Worm (Caenorhabditis elegans) whole organism, young adult: ENCODE results near the gene ZK418.6.
A peak's percentile ranks its signal among the peaks of the same experiment; 100 is the strongest.

Experiments used
- B0261.1 ChIP-seq: sonication (generic microtip); optimal IDR thresholded peaks from 2 replicates; lab custom pipeline; 2016; ENCODE audit warnings: mild to moderate bottlenecking, missing genetic modification characterization, moderate library complexity, missing compliant biosample characterization
- D2030.7 ChIP-seq: fragments of 200-800 bp; sonication (Bioruptor generic); IDR thresholded peaks from 2 replicates; pipeline ENCODE4 v1.3.6; 2022; ENCODE audit warnings: missing genetic modification reagents, missing genetic modification characterization, missing compliant biosample characterization
- F22D6.2 ChIP-seq: sonication (generic microtip); optimal IDR thresholded peaks from 2 replicates; lab custom pipeline; 2016; ENCODE audit warnings: mild to moderate bottlenecking, missing genetic modification characterization, missing compliant biosample characterization
- F23B12.7 ChIP-seq: sonication (generic microtip); optimal IDR thresholded peaks from 2 replicates; lab custom pipeline; 2017; ENCODE audit warnings: missing genetic modification characterization, mild to moderate bottlenecking, missing compliant biosample characterization, antibody characterized with exemption, moderate library complexity; ENCODE audit not compliant: insufficient read depth
- F33H1.4 ChIP-seq: fragments of 200-800 bp; sonication (Bioruptor generic); IDR thresholded peaks from 2 replicates; pipeline ENCODE4 v1.3.6; 2022; ENCODE audit warnings: missing genetic modification reagents, missing genetic modification characterization, missing compliant biosample characterization
- F37B4.10 ChIP-seq: fragments of 200-800 bp; sonication (Bioruptor generic); IDR thresholded peaks from 2 replicates; pipeline ENCODE4 v1.3.6; 2022; ENCODE audit warnings: missing genetic modification characterization, missing compliant biosample characterization
- F57C9.4 ChIP-seq: sonication (generic microtip); optimal IDR thresholded peaks from 2 replicates; lab custom pipeline; 2017; ENCODE audit warnings: mild to moderate bottlenecking, missing genetic modification characterization, missing compliant biosample characterization
- K12H6.12 ChIP-seq: fragments of 200-800 bp; sonication (Bioruptor generic); optimal IDR thresholded peaks from 2 replicates; lab custom pipeline; 2018; ENCODE audit warnings: mild to moderate bottlenecking, missing genetic modification characterization, missing compliant biosample characterization
- T07F8.4 ChIP-seq: sonication (generic microtip); optimal IDR thresholded peaks from 2 replicates; lab custom pipeline; 2016; ENCODE audit warnings: mild to moderate bottlenecking, missing genetic modification characterization, moderate library complexity, missing compliant biosample characterization
- T26A5.8 ChIP-seq: sonication (generic microtip); optimal IDR thresholded peaks from 2 replicates; lab custom pipeline; 2016; ENCODE audit warnings: missing genetic modification characterization, missing compliant biosample characterization
- Y56A3A.18 ChIP-seq: fragments of 200-800 bp; sonication (Bioruptor generic); IDR thresholded peaks from 2 replicates; pipeline ENCODE4 v1.3.6; 2022; ENCODE audit warnings: missing genetic modification reagents, missing genetic modification characterization, missing compliant biosample characterization
- Y67H2A.10 ChIP-seq: fragments of 200-800 bp; sonication (Bioruptor generic); conservative IDR thresholded peaks from 2 replicates; pipeline ENCODE4 v1.3.6; 2022; ENCODE audit warnings: missing genetic modification reagents, missing genetic modification characterization, missing compliant biosample characterization
- ZK185.1 ChIP-seq: sonication (generic microtip); optimal IDR thresholded peaks from 2 replicates; lab custom pipeline; 2016; ENCODE audit warnings: mild to moderate bottlenecking, missing genetic modification characterization, missing compliant biosample characterization; ENCODE audit not compliant: poor library complexity, severe bottlenecking
- akir-1 ChIP-seq: fragments of 200-800 bp; sonication (Bioruptor generic); optimal IDR thresholded peaks from 2 replicates; lab custom pipeline; 2018; ENCODE audit warnings: mild to moderate bottlenecking, missing genetic modification characterization, moderate library complexity, missing compliant biosample characterization
- ccch-3 ChIP-seq: fragments of 200-800 bp; sonication (Bioruptor generic); optimal IDR thresholded peaks from 2 replicates; lab custom pipeline; 2018; ENCODE audit warnings: mild to moderate bottlenecking, missing genetic modification characterization, missing compliant biosample characterization
- cebp-1 ChIP-seq, 2 experiments: fragments of 200-800 bp in 1 of 2; sonication (Bioruptor generic) in 1 of 2; sonication (generic microtip) in 1 of 2; IDR thresholded peaks in 1 of 2; optimal IDR thresholded peaks in 1 of 2; 2 replicates each; pipeline versions ENCODE4 v1.3.6 to Lab custom; 2017 to 2022; ENCODE audit warnings: missing compliant biosample characterization in 2 of 2, missing genetic modification characterization in 2 of 2, mild to moderate bottlenecking in 1 of 2, missing genetic modification reagents in 1 of 2, moderate library complexity in 1 of 2
- ceh-79 ChIP-seq: sonication (generic microtip); optimal IDR thresholded peaks from 2 replicates; lab custom pipeline; 2017; ENCODE audit warnings: mild to moderate bottlenecking, missing genetic modification characterization, missing compliant biosample characterization
- dpl-1 ChIP-seq: fragments of 150-350 bp; optimal IDR thresholded peaks from 2 replicates; lab custom pipeline; 2014; ENCODE audit warnings: missing biosample characterization, missing genetic modification reagents, missing genetic modification characterization
- egl-18 ChIP-seq: fragments of 200-800 bp; sonication (Bioruptor generic); IDR thresholded peaks from 2 replicates; pipeline ENCODE4 v1.3.6; 2022; ENCODE audit warnings: missing genetic modification reagents, missing genetic modification characterization, missing compliant biosample characterization
- ekl-4 ChIP-seq: fragments of 200-800 bp; sonication (Bioruptor generic); IDR thresholded peaks from 2 replicates; pipeline ENCODE4 v1.3.6; 2022; ENCODE audit warnings: missing genetic modification reagents, missing genetic modification characterization, missing compliant biosample characterization
- fkh-3 ChIP-seq: sonication (generic microtip); optimal IDR thresholded peaks from 2 replicates; lab custom pipeline; 2016; ENCODE audit warnings: mild to moderate bottlenecking, missing genetic modification characterization, missing compliant biosample characterization
- him-1 ChIP-seq: sonication (generic microtip); optimal IDR thresholded peaks from 2 replicates; lab custom pipeline; 2016; ENCODE audit warnings: missing genotype, missing genetic modification reagents, missing genetic modification characterization, missing compliant biosample characterization
- hlh-12 ChIP-seq: sonication (generic microtip); optimal IDR thresholded peaks from 2 replicates; lab custom pipeline; 2016; ENCODE audit warnings: missing genetic modification characterization, missing compliant biosample characterization
- hmg-1.2 ChIP-seq: fragments of 200-800 bp; sonication (Bioruptor generic); IDR thresholded peaks from 2 replicates; pipeline ENCODE4 v1.3.6; 2022; ENCODE audit warnings: missing genetic modification reagents, missing genetic modification characterization, missing compliant biosample characterization
- let-526 ChIP-seq: fragments of 200-800 bp; sonication (Bioruptor generic); IDR thresholded peaks from 2 replicates; pipeline ENCODE4 v1.3.6; 2022; ENCODE audit warnings: missing genetic modification reagents, missing genetic modification characterization, missing compliant biosample characterization
- lin-54 ChIP-seq: fragments of 200-800 bp; sonication (Bioruptor generic); optimal IDR thresholded peaks from 2 replicates; lab custom pipeline; 2018; ENCODE audit warnings: mild to moderate bottlenecking, missing genetic modification characterization, missing compliant biosample characterization
- lsl-1 ChIP-seq: fragments of 200-800 bp; sonication (Bioruptor generic); optimal IDR thresholded peaks from 2 replicates; lab custom pipeline; 2018; ENCODE audit warnings: mild to moderate bottlenecking, missing genetic modification characterization, moderate library complexity, missing compliant biosample characterization
- madf-8 ChIP-seq: fragments of 200-800 bp; sonication (Bioruptor generic); conservative IDR thresholded peaks from 2 replicates; pipeline ENCODE4 v1.3.6; 2022; ENCODE audit warnings: missing genetic modification reagents, missing genetic modification characterization, missing compliant biosample characterization
- mcd-1 ChIP-seq: fragments of 200-800 bp; sonication (Bioruptor generic); IDR thresholded peaks from 2 replicates; pipeline ENCODE4 v1.3.6; 2022; ENCODE audit warnings: missing genetic modification reagents, missing genetic modification characterization, missing compliant biosample characterization
- mes-4 ChIP-seq: sonication (generic microtip); optimal IDR thresholded peaks from 2 replicates; lab custom pipeline; 2016; ENCODE audit warnings: missing genotype, missing genetic modification characterization, missing compliant biosample characterization
- nfya-2 ChIP-seq: fragments of 200-800 bp; sonication (Bioruptor generic); IDR thresholded peaks from 2 replicates; pipeline ENCODE4 v1.3.6; 2022; ENCODE audit warnings: missing genetic modification reagents, missing genetic modification characterization, missing compliant biosample characterization
- nfyb-1 ChIP-seq: fragments of 200-800 bp; sonication (Bioruptor generic); IDR thresholded peaks from 2 replicates; pipeline ENCODE4 v1.3.6; 2022; ENCODE audit warnings: missing genetic modification reagents, missing genetic modification characterization, missing compliant biosample characterization
- nhr-120 ChIP-seq: fragments of 200-800 bp; sonication (Bioruptor generic); IDR thresholded peaks from 2 replicates; pipeline ENCODE4 v1.3.6; 2022; ENCODE audit warnings: missing genetic modification characterization, missing compliant biosample characterization
- nhr-179 ChIP-seq: sonication (generic microtip); optimal IDR thresholded peaks from 2 replicates; lab custom pipeline; 2016; ENCODE audit warnings: mild to moderate bottlenecking, missing genetic modification characterization, missing compliant biosample characterization
- nhr-27 ChIP-seq: fragments of 200-800 bp; sonication (Bioruptor generic); optimal IDR thresholded peaks from 2 replicates; lab custom pipeline; 2018; ENCODE audit warnings: mild to moderate bottlenecking, missing genetic modification characterization, moderate library complexity, missing compliant biosample characterization
- nhr-80 ChIP-seq: sonication (generic microtip); optimal IDR thresholded peaks from 2 replicates; lab custom pipeline; 2016; ENCODE audit warnings: missing genetic modification characterization, missing compliant biosample characterization
- nhr-90 ChIP-seq: sonication (generic microtip); optimal IDR thresholded peaks from 2 replicates; lab custom pipeline; 2016; ENCODE audit warnings: missing genotype, mild to moderate bottlenecking, missing genetic modification characterization, missing compliant biosample characterization
- snpc-1.3 ChIP-seq: sonication (generic microtip); optimal IDR thresholded peaks from 2 replicates; lab custom pipeline; 2017; ENCODE audit warnings: missing genetic modification characterization, mild to moderate bottlenecking, missing compliant biosample characterization, antibody characterized with exemption, moderate library complexity, missing genotype, missing genetic modification reagents; ENCODE audit not compliant: insufficient read depth
- snpc-3.4 ChIP-seq: sonication (generic microtip); optimal IDR thresholded peaks from 2 replicates; lab custom pipeline; 2017; ENCODE audit warnings: missing genetic modification characterization, mild to moderate bottlenecking, missing compliant biosample characterization, antibody characterized with exemption, moderate library complexity, missing genotype, missing genetic modification reagents
- snpc-4 ChIP-seq, 5 experiments: fragments of 150-350 bp in 1 of 5; sonication (generic microtip) in 4 of 5; optimal IDR thresholded peaks; 2 replicates each; lab custom pipeline; 2014 to 2018; ENCODE audit warnings: missing genetic modification characterization in 5 of 5, missing biosample characterization in 3 of 5, antibody characterized with exemption in 2 of 5, mild to moderate bottlenecking in 2 of 5, missing compliant biosample characterization in 2 of 5, missing genotype in 2 of 5, moderate library complexity in 2 of 5, missing genetic modification reagents in 1 of 5
- tbp1 ChIP-seq: fragments of 200-800 bp; sonication (Bioruptor generic); optimal IDR thresholded peaks from 2 replicates; lab custom pipeline; 2018; ENCODE audit warnings: mild to moderate bottlenecking, missing genetic modification characterization, missing compliant biosample characterization
- tlf-1 ChIP-seq: fragments of 200-800 bp; sonication (Bioruptor generic); optimal IDR thresholded peaks from 2 replicates; lab custom pipeline; 2018; ENCODE audit warnings: mild to moderate bottlenecking, missing genetic modification characterization, missing compliant biosample characterization

The ZK418.6 gene

DNA sequence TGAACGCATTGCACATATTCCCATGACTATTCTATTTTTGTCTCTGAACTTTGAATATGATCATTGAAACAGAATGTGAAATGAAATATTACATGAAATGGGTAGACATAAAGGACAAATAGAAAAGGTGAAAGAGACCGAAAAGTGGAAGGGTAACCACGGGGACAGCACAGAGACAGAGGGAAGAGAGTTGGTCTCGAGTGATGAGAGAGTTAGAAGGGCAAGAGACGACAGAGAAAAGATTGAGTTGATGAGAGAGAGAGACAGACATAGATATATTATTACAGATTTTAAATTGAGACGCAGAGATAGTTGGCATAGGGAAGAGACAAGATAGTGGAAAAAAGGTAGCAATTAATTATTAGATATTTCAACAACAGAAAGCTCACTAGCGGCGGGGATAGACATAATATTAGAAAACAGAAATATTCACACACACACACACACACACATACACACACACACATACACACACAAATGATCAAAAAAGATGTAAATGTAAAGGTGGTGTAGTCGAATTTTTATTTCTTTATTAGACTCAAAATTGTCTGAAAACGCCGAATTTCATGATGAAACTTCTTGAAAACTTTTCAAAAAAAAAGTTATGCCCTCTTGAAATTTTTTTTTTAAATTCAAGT lies 38.1 kb upstream of the ZK418.6 start (continued):
- TF ChIP-seq hmg-1.2 (peak; percentile 79), D2030.7 (GFP tag; lab: Robert Waterston, UW) (no peak), F37B4.10 (no peak), nfyb-1 (GFP tag; lab: Robert Waterston, UW) (no peak), nhr-120 (no peak), fkh-3 (tag; lab: Kevin White, UChicago) (no peak), ccch-3 (GFP tag; lab: Kevin White, UChicago) (no peak), lsl-1 (GFP tag; lab: Kevin White, UChicago) (no peak), tlf-1 (GFP tag; lab: Kevin White, UChicago) (no peak), dpl-1 (GFP tag; lab: Kevin White, UChicago) (no peak), F33H1.4 (GFP tag; lab: Robert Waterston, UW) (no peak), ZK185.1 (tag; lab: Kevin White, UChicago) (peak; percentile 21), akir-1 (GFP tag; lab: Kevin White, UChicago) (no peak), F22D6.2 (tag; lab: Kevin White, UChicago) (no peak), hlh-12 (tag; lab: Kevin White, UChicago) (no peak), nhr-80 (tag; lab: Kevin White, UChicago) (peak; percentile 69), Y67H2A.10 (no peak), nfya-2 (no peak), cebp-1 (GFP tag; IDR thresholded peaks at IDR 0.05; lab: Robert Waterston, UW) (no peak), cebp-1 (tag; optimal IDR thresholded peaks at IDR 0.05; lab: Kevin White, UChicago) (peak; percentile 72), nhr-90 (tag; lab: Kevin White, UChicago) (no peak), lin-54 (peak; percentile 35), egl-18 (no peak), ceh-79 (no peak), him-1 (tag; lab: Kevin White, UChicago) (no peak), snpc-1.3 (tag; lab: Kevin White, UChicago) (no peak), T26A5.8 (no peak), mes-4 (no peak), nhr-179 (tag; lab: Kevin White, UChicago) (no peak), snpc-4 (GFP tag; optimal IDR thresholded peaks at IDR 0.05; lab: Kevin White, UChicago) (no peak), snpc-4 (tag; optimal IDR thresholded peaks at IDR 0.05; lab: Kevin White, UChicago) (peak in 1 of 4 experiments; percentile 14), mcd-1 (GFP tag; lab: Robert Waterston, UW) (peak; percentile 33; the same call in 1 of the 2 replicates), tbp1 (GFP tag; lab: Kevin White, UChicago) (peak; percentile 21), let-526 (GFP tag; lab: Robert Waterston, UW) (no peak)

DNA sequence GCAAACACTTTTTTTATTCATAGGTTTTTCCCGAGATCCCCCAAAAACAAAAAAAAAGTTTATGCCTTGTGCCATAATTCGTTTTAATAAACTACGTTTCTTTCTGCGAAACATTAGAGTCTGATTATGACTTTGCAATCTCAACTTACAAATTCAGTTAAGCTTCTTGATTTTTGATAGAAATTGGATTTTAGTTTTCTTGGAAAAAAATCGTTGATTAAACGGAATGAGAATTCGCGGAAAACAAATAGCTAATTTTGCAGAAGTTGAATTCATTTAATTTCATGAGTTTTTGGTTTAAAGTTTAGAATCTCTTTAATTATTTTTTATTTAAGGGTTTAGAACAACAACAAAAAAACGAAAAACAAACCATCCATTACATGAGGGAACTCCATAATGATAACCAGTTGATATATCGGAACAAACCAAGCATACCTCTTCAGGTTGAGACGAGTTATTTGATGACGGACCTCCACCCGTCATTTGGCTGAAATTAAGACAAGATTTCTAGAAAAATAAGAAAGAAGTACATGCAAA lies 36.4 kb upstream of the ZK418.6 start, which contains the start of gene nhr-10:
nhr-10 (minus strand) TSS at position 487 of the 537 bp plus-strand sequence.
- no peak for TF ChIP-seq B0261.1 (tag; lab: Kevin White, UChicago)
- TF ChIP-seq, all 124 proteins: peak for 0

DNA sequence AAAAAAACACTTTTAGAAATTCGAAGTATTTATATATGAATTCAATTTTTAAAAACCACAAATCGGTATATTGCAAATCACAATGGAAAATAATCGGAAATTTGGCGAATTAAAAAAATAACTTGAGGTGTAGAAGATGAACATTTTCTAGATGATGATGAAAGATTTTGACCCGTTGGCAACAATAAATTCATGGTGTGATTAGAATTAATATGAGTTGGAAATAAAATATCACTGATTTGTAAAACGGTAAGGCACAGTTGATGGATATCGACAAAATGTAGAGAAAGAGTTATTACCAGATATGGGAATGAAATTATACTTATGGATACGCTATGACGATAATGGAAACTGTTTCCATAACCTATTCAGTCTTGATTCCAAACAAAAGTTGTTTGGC lies 33.6 kb upstream of the ZK418.6 start:
- TF ChIP-seq F57C9.4 (no peak), K12H6.12 (no peak), snpc-3.4 (tag; lab: Kevin White, UChicago) (no peak), lin-54 (no peak), nhr-27 (tag; lab: Kevin White, UChicago) (no peak), nhr-90 (tag; lab: Kevin White, UChicago) (no peak), F23B12.7 (tag; lab: Kevin White, UChicago) (no peak), madf-8 (GFP tag; lab: Robert Waterston, UW) (no peak), T07F8.4 (tag; lab: Kevin White, UChicago) (no peak), Y56A3A.18 (GFP tag; lab: Robert Waterston, UW) (no peak), cebp-1 (GFP tag; IDR thresholded peaks at IDR 0.05; lab: Robert Waterston, UW) (no peak), cebp-1 (tag; optimal IDR thresholded peaks at IDR 0.05; lab: Kevin White, UChicago) (no peak), ekl-4 (GFP tag; lab: Robert Waterston, UW) (no peak), Y67H2A.10 (no peak)
- TF ChIP-seq, all 124 proteins: peak for 0
